Worm (Caenorhabditis elegans): ENCODE measurements around the gene C13F10.1.

The C13F10.1 gene

ce11 chrV:7196498-7196966, 27.3 kb upstream of the C13F10.1 start, which contains the start of gene F09G2.2 (continued):
- TF ChIP-seq lir-3 (tag; optimal IDR thresholded peaks at IDR 0.05; ENCODE audit: poor library complexity) (peak; percentile 29), C04F5.9 (tag; optimal IDR thresholded peaks at IDR 0.05) (peak; percentile 22), jun-1 (tag; optimal IDR thresholded peaks at IDR 0.05) (peak; percentile 89), aha-1 (tag; optimal IDR thresholded peaks at IDR 0.05) (no peak), dpl-1 (GFP tag; optimal IDR thresholded peaks at IDR 0.05) (peak; percentile 92 to 93 (median 92)), ztf-4 (tag; optimal IDR thresholded peaks at IDR 0.05) (peak; percentile 69), efl-1 (optimal IDR thresholded peaks at IDR 0.05) (peak; percentile 91), efl-1 (GFP tag; optimal IDR thresholded peaks at IDR 0.05 in 1 of 2) (peak; percentile 89 to 99), tbx-2 (tag; optimal IDR thresholded peaks at IDR 0.05) (peak; percentile 91), hpl-2 (GFP tag; optimal IDR thresholded peaks at IDR 0.05) (peak; percentile 52), sptf-1 (tag; optimal IDR thresholded peaks at IDR 0.05) (no peak), pag-3 (tag; optimal IDR thresholded peaks at IDR 0.05; ENCODE audit: borderline replicate concordance, insufficient read depth) (peak; percentile 44), mep-1 (tag; optimal IDR thresholded peaks at IDR 0.05) (peak; percentile 95), nhr-28 (tag; optimal IDR thresholded peaks at IDR 0.05) (no peak), unc-98 (GFP tag; IDR thresholded peaks at IDR 0.05) (peak; percentile 66; the same call in 1 of the 2 replicates), Y116A8C.19 (tag; optimal IDR thresholded peaks at IDR 0.05; ENCODE audit: borderline replicate concordance) (no peak), dsc-1 (tag; optimal IDR thresholded peaks at IDR 0.05) (peak; percentile 82), nhr-90 (tag; optimal IDR thresholded peaks at IDR 0.05; ENCODE audit: poor library complexity) (peak; percentile 92), ceh-90 (tag; optimal IDR thresholded peaks at IDR 0.05) (no peak), snu-23 (GFP tag; optimal IDR thresholded peaks at IDR 0.05) (peak; percentile 96), fkh-4 (tag; optimal IDR thresholded peaks at IDR 0.05; ENCODE audit: borderline replicate concordance) (no peak), rnt-1 (tag; optimal IDR thresholded peaks at IDR 0.05) (peak; percentile 92), ceh-82 (tag; optimal IDR thresholded peaks at IDR 0.05) (peak; percentile 92 to 94 (median 93)), isw-1 (GFP tag; IDR thresholded peaks at IDR 0.05) (peak; percentile 88), sup-37 (GFP tag; optimal IDR thresholded peaks at IDR 0.05) (peak; percentile 30), zip-4 (GFP tag; optimal IDR thresholded peaks at IDR 0.05) (peak; percentile 73), nhr-47 (tag; optimal IDR thresholded peaks at IDR 0.05) (peak; percentile 91), nhr-77 (tag; optimal IDR thresholded peaks at IDR 0.05) (peak; percentile 86), lin-35 (GFP tag; optimal IDR thresholded peaks at IDR 0.05) (peak; percentile 96 to 97), grh-1 (GFP tag; IDR thresholded peaks at IDR 0.05) (peak; percentile 87), ceh-63 (GFP tag; optimal IDR thresholded peaks at IDR 0.05) (no peak), aly-2 (tag; optimal IDR thresholded peaks at IDR 0.05) (peak; percentile 46), unc-86 (tag; optimal IDR thresholded peaks at IDR 0.05) (peak; percentile 83), ama-1 (optimal IDR thresholded peaks at IDR 0.05) (peak; percentile 63), pqm-1 (tag; optimal IDR thresholded peaks at IDR 0.05) (no peak), ets-5 (GFP tag; IDR thresholded peaks at IDR 0.05) (no peak), alr-1 (tag; optimal IDR thresholded peaks at IDR 0.05; ENCODE audit: borderline replicate concordance) (no peak), lsy-2 (tag; optimal IDR thresholded peaks at IDR 0.05) (peak; percentile 90 to 95), skn-1 (tag; optimal IDR thresholded peaks at IDR 0.05) (peak; percentile 92), egl-13 (tag; optimal IDR thresholded peaks at IDR 0.05) (peak; percentile 74), blmp-1 (tag; optimal IDR thresholded peaks at IDR 0.05) (peak; percentile 77), snpc-4 (tag; optimal IDR thresholded peaks at IDR 0.05) (peak; percentile 62), ceh-88 (GFP tag; IDR thresholded peaks at IDR 0.05) (peak; percentile 74), lin-13 (GFP tag; optimal IDR thresholded peaks at IDR 0.05) (peak; percentile 90), F16B12.6 (tag; optimal IDR thresholded peaks at IDR 0.05) (peak; percentile 62), ces-1 (GFP tag; optimal IDR thresholded peaks at IDR 0.05) (no peak), nhr-11 (tag; optimal IDR thresholded peaks at IDR 0.05) (peak; percentile 10), sox-4 (tag; optimal IDR thresholded peaks at IDR 0.05) (no peak), efl-3 (GFP tag; optimal IDR thresholded peaks at IDR 0.05) (no peak), irx-1 (tag; optimal IDR thresholded peaks at IDR 0.05) (peak; percentile 82), nhr-76 (tag; optimal IDR thresholded peaks at IDR 0.05) (no peak), unc-130 (tag; optimal IDR thresholded peaks at IDR 0.05) (peak; percentile 94), ceh-8 (GFP tag; optimal IDR thresholded peaks at IDR 0.05) (peak; percentile 72)
